Fruit fly (Drosophila melanogaster) whole organism, embryonic: ENCODE data around the gene nudC.

Experiments
- ATbp ChIP-seq: fragments of 200-800 bp; sonication (Bioruptor generic); optimal IDR thresholded peaks from 2 replicates; lab custom pipeline; 2017; ENCODE audit warnings: missing biosample characterization, mild to moderate bottlenecking, missing genetic modification characterization, missing genetic modification reagents
- Aef1 ChIP-seq: fragments of 200-800 bp; sonication (Bioruptor generic); IDR thresholded peaks from 3 replicates; pipeline ENCODE4 v1.3.6; 2022; ENCODE audit warnings: missing biosample characterization, missing genetic modification characterization
- Asciz ChIP-seq: fragments of 200-800 bp; sonication (Bioruptor generic); optimal IDR thresholded peaks from 2 replicates; lab custom pipeline; 2017; ENCODE audit warnings: missing biosample characterization, mild to moderate bottlenecking, missing genetic modification characterization, missing genetic modification reagents
- Atf6 ChIP-seq: fragments of 200-800 bp; sonication (Bioruptor generic); IDR thresholded peaks from 2 replicates; pipeline ENCODE4 v1.3.6; 2022; ENCODE audit warnings: missing biosample characterization, missing genetic modification characterization
- CG10147 ChIP-seq: fragments of 200-800 bp; sonication (Bioruptor generic); optimal IDR thresholded peaks from 2 replicates; lab custom pipeline; 2019; ENCODE audit warnings: missing biosample characterization, mild to moderate bottlenecking, missing genetic modification characterization, moderate library complexity
- CG1024 ChIP-seq: fragments of 200-800 bp; sonication (Bioruptor generic); IDR thresholded peaks from 2 replicates; pipeline ENCODE4 v1.3.6; 2022; ENCODE audit warnings: missing biosample characterization, missing genetic modification characterization
- CG11695 ChIP-seq: fragments of 200-800 bp; sonication (Bioruptor generic); IDR thresholded peaks from 3 replicates; pipeline ENCODE4 v1.3.6; 2022; ENCODE audit warnings: missing biosample characterization, missing genetic modification characterization
- CG12769 ChIP-seq: fragments of 200-800 bp; sonication (Bioruptor generic); optimal IDR thresholded peaks from 2 replicates; lab custom pipeline; 2019; ENCODE audit warnings: missing biosample characterization, mild to moderate bottlenecking, missing genetic modification characterization, moderate library complexity
- CG14050 ChIP-seq: fragments of 200-800 bp; sonication (Bioruptor generic); IDR thresholded peaks from 3 replicates; pipeline ENCODE4 v1.3.6; 2022; ENCODE audit warnings: missing biosample characterization, missing genetic modification characterization
- CG1603 ChIP-seq: fragments of 200-800 bp; sonication (Bioruptor generic); optimal IDR thresholded peaks from 2 replicates; lab custom pipeline; 2019; ENCODE audit warnings: missing biosample characterization, mild to moderate bottlenecking, missing genetic modification characterization, moderate library complexity
- CG16815 ChIP-seq: fragments of 200-800 bp; sonication (Bioruptor generic); optimal IDR thresholded peaks from 3 replicates; lab custom pipeline; 2017; ENCODE audit warnings: missing biosample characterization, mild to moderate bottlenecking, missing genetic modification characterization
- CG17328 ChIP-seq: fragments of 200-800 bp; sonication (Bioruptor generic); IDR thresholded peaks from 2 replicates; pipeline ENCODE4 v1.3.6; 2022; ENCODE audit warnings: missing biosample characterization, missing genetic modification characterization
- CG18619 ChIP-seq: fragments of 200-800 bp; sonication (Bioruptor generic); optimal IDR thresholded peaks from 3 replicates; lab custom pipeline; 2017; ENCODE audit warnings: missing biosample characterization, mild to moderate bottlenecking, missing genetic modification characterization
- CG2120 ChIP-seq: fragments of 200-800 bp; sonication (Bioruptor generic); optimal IDR thresholded peaks from 3 replicates; lab custom pipeline; 2016; ENCODE audit warnings: missing biosample characterization, missing genetic modification characterization
- CG32532 ChIP-seq: fragments of 200-800 bp; sonication (Bioruptor generic); IDR thresholded peaks from 2 replicates; pipeline ENCODE4 v1.3.6; 2022; ENCODE audit warnings: missing biosample characterization, missing genetic modification characterization
- CG3281 ChIP-seq: fragments of 200-800 bp; sonication (Bioruptor generic); optimal IDR thresholded peaks from 3 replicates; lab custom pipeline; 2017; ENCODE audit warnings: missing biosample characterization, mild to moderate bottlenecking, missing genetic modification characterization
- CG34422 ChIP-seq: fragments of 200-800 bp; sonication (Bioruptor generic); IDR thresholded peaks from 3 replicates; pipeline ENCODE4 v1.3.6; 2022; ENCODE audit warnings: missing biosample characterization, missing genetic modification characterization
- CG43689 ChIP-seq: fragments of 200-800 bp; sonication (Bioruptor generic); IDR thresholded peaks from 2 replicates; pipeline ENCODE4 v1.3.6; 2022; ENCODE audit warnings: missing biosample characterization, missing genetic modification characterization
- CG4730 ChIP-seq: fragments of 200-800 bp; sonication (Bioruptor generic); IDR thresholded peaks from 2 replicates; pipeline ENCODE4 v1.3.6; 2022; ENCODE audit warnings: missing biosample characterization, missing genetic modification characterization
- CG6765 ChIP-seq: fragments of 200-800 bp; sonication (Bioruptor generic); optimal IDR thresholded peaks from 3 replicates; lab custom pipeline; 2017; ENCODE audit warnings: missing biosample characterization, mild to moderate bottlenecking, missing genetic modification characterization
- CG9215 ChIP-seq: fragments of 200-800 bp; sonication (Bioruptor generic); IDR thresholded peaks from 2 replicates; pipeline ENCODE4 v1.3.6; 2022; ENCODE audit warnings: missing biosample characterization, missing genetic modification characterization
- CG9932 ChIP-seq: fragments of 200-800 bp; sonication (Bioruptor generic); IDR thresholded peaks from 2 replicates; pipeline ENCODE4 v1.3.6; 2022; ENCODE audit warnings: missing biosample characterization, missing genetic modification characterization
- Camta ChIP-seq: fragments of 200-800 bp; sonication (Bioruptor generic); optimal IDR thresholded peaks from 2 replicates; lab custom pipeline; 2016; ENCODE audit warnings: missing biosample characterization, missing genetic modification characterization
- CoRest ChIP-seq: fragments of 200-800 bp; sonication (Bioruptor generic); optimal IDR thresholded peaks from 3 replicates; lab custom pipeline; 2018; ENCODE audit warnings: missing biosample characterization, mild to moderate bottlenecking, missing genetic modification characterization, moderate library complexity
- Dek ChIP-seq: fragments of 200-800 bp; sonication (Bioruptor generic); optimal IDR thresholded peaks from 3 replicates; lab custom pipeline; 2019; ENCODE audit warnings: missing biosample characterization, mild to moderate bottlenecking, missing genetic modification characterization, moderate library complexity
- ERR ChIP-seq: fragments of 200-800 bp; sonication (Bioruptor generic); optimal IDR thresholded peaks from 2 replicates; lab custom pipeline; 2016; ENCODE audit warnings: missing biosample characterization, missing genetic modification characterization
- Hsf ChIP-seq: fragments of 200-800 bp; sonication (Bioruptor generic); optimal IDR thresholded peaks from 3 replicates; lab custom pipeline; 2016; ENCODE audit warnings: missing biosample characterization, missing genetic modification characterization
- Med ChIP-seq: fragments of 200-800 bp; sonication (Bioruptor generic); peaks from one replicate; lab custom pipeline; 2016; ENCODE audit warnings: missing biosample characterization, missing genetic modification characterization, mild to moderate bottlenecking, inconsistent platforms, moderate library complexity
- Mes4 ChIP-seq: fragments of 200-800 bp; sonication (Bioruptor generic); optimal IDR thresholded peaks from 2 replicates; lab custom pipeline; 2016; ENCODE audit warnings: missing biosample characterization, missing genetic modification characterization
- Rfx ChIP-seq: fragments of 200-800 bp; sonication (Bioruptor generic); IDR thresholded peaks from 2 replicates; pipeline ENCODE4 v1.3.6; 2022; ENCODE audit warnings: missing biosample characterization, missing genetic modification characterization
- Sox100B ChIP-seq: fragments of 200-800 bp; sonication (Bioruptor generic); optimal IDR thresholded peaks from 3 replicates; lab custom pipeline; 2018; ENCODE audit warnings: missing biosample characterization, mild to moderate bottlenecking, missing genetic modification characterization
- croc ChIP-seq: fragments of 200-800 bp; sonication (Bioruptor generic); conservative IDR thresholded peaks from 3 replicates; pipeline ENCODE4 v1.3.6; 2022; ENCODE audit warnings: missing biosample characterization, missing genetic modification characterization
- crol ChIP-seq: fragments of 200-800 bp; sonication (Bioruptor generic); IDR thresholded peaks from 2 replicates; pipeline ENCODE4 v1.3.6; 2022; ENCODE audit warnings: missing biosample characterization, missing genetic modification characterization
- dimm ChIP-seq: fragments of 200-800 bp; sonication (Bioruptor generic); IDR thresholded peaks from 2 replicates; pipeline ENCODE4 v1.3.6; 2022; ENCODE audit warnings: missing biosample characterization, missing genetic modification characterization
- eyg ChIP-seq: fragments of 200-800 bp; sonication (Bioruptor generic); optimal IDR thresholded peaks from 3 replicates; lab custom pipeline; 2016; ENCODE audit warnings: missing biosample characterization, missing genetic modification characterization
- fru ChIP-seq: fragments of >200 bp; optimal IDR thresholded peaks from 2 replicates; lab custom pipeline; 2017
- grau ChIP-seq: fragments of 200-800 bp; optimal IDR thresholded peaks from 3 replicates; lab custom pipeline; 2019; ENCODE audit warnings: missing biosample characterization, mild to moderate bottlenecking, missing genetic modification characterization, moderate library complexity
- hkb ChIP-seq, 2 experiments: fragments of 200-800 bp in 1 of 2; fragments of >200 bp in 1 of 2; sonication (Bioruptor generic) in 1 of 2; IDR thresholded peaks in 1 of 2; optimal IDR thresholded peaks in 1 of 2; 2 replicates each; pipeline versions ENCODE4 v1.3.6 to Lab custom; 2017 to 2022; ENCODE audit warnings: missing biosample characterization in 1 of 2, missing genetic modification characterization in 1 of 2
- jigr1 ChIP-seq: fragments of 200-800 bp; sonication (Bioruptor generic); IDR thresholded peaks from 3 replicates; pipeline ENCODE4 v1.3.6; 2022; ENCODE audit warnings: missing biosample characterization, missing genetic modification characterization
- org-1 ChIP-seq: fragments of 200-800 bp; sonication (Bioruptor generic); optimal IDR thresholded peaks from 2 replicates; lab custom pipeline; 2017; ENCODE audit warnings: missing biosample characterization, missing genetic modification characterization
- pan ChIP-seq, 4 experiments: fragments of >200 bp in 3 of 4; fragments of 200-800 bp in 1 of 4; sonication (Bioruptor generic) in 1 of 4; optimal IDR thresholded peaks in 3 of 4; IDR thresholded peaks in 1 of 4; 2 replicates each; pipeline versions ENCODE4 v1.3.6 to Lab custom; 2017 to 2022; ENCODE audit warnings: missing biosample characterization in 2 of 4, missing genetic modification characterization in 2 of 4, mixed read lengths in 1 of 4
- pb ChIP-seq: fragments of 200-800 bp; sonication (Bioruptor generic); optimal IDR thresholded peaks from 3 replicates; lab custom pipeline; 2016; ENCODE audit warnings: missing biosample characterization, missing genetic modification characterization
- prd ChIP-seq, 3 experiments: fragments of >200 bp in 2 of 3; fragments of 200-800 bp in 1 of 3; sonication (Bioruptor generic) in 1 of 3; optimal IDR thresholded peaks in 2 of 3; IDR thresholded peaks in 1 of 3; 2 replicates in 2 of 3; 3 replicates in 1 of 3; pipeline versions ENCODE4 v1.3.6 to Lab custom; 2017 to 2022; ENCODE audit warnings: missing biosample characterization in 1 of 3, missing genetic modification characterization in 1 of 3
- ro ChIP-seq: fragments of 200-800 bp; sonication (Bioruptor generic); IDR thresholded peaks from 2 replicates; pipeline ENCODE4 v1.3.6; 2022; ENCODE audit warnings: missing biosample characterization, missing genetic modification characterization
- slp2 ChIP-seq: fragments of 200-800 bp; sonication (Bioruptor generic); optimal IDR thresholded peaks from 2 replicates; lab custom pipeline; 2016; ENCODE audit warnings: missing biosample characterization, missing genetic modification characterization
- twi ChIP-seq: fragments of 200-800 bp; optimal IDR thresholded peaks from 2 replicates; lab custom pipeline; 2019; ENCODE audit warnings: missing biosample characterization, mild to moderate bottlenecking, missing genetic modification characterization, moderate library complexity
- zen ChIP-seq: fragments of 200-800 bp; sonication (Bioruptor generic); optimal IDR thresholded peaks from 3 replicates; lab custom pipeline; 2018; ENCODE audit warnings: missing biosample characterization, mild to moderate bottlenecking, missing genetic modification characterization, moderate library complexity

Gene nudC

dm6 chr3L:16805806-16806719, 1.3 kb downstream of the nudC start (continued):
- TF ChIP-seq hkb (optimal IDR thresholded peaks at IDR 0.05; lab: Kevin White, UChicago), result no peak
- peak; percentile 31; the same call in 1 of the 2 replicates for TF ChIP-seq hkb (GFP tag; IDR thresholded peaks at IDR 0.05; lab: Robert Waterston, UW)
- TF ChIP-seq Sox100B (GFP tag; lab: Kevin White, UChicago), result peak; percentile 29
- TF ChIP-seq pb (GFP tag; lab: Kevin White, UChicago), result peak; percentile 1
- TF ChIP-seq CG9215 (GFP tag; lab: Robert Waterston, UW), result 0 out of 2 replicates have a peak, but pooled peaks have one; percentile 6
- no peak for TF ChIP-seq ro (GFP tag; lab: Robert Waterston, UW)
- TF ChIP-seq CG2120, result peak; percentile 83
- no peak for TF ChIP-seq CG6765 (GFP tag; lab: Kevin White, UChicago)
- TF ChIP-seq CG11695 (GFP tag; lab: Robert Waterston, UW), result 0 out of 3 replicates have a peak, but pooled peaks have one; percentile 14
- peak; percentile 70 for TF ChIP-seq Atf6 (GFP tag; lab: Robert Waterston, UW)
- peak; percentile 72 for TF ChIP-seq Med (GFP tag; lab: Kevin White, UChicago)
- peak; percentile 7 for TF ChIP-seq ATbp (GFP tag; lab: Kevin White, UChicago)
- no peak for TF ChIP-seq eyg (GFP tag; lab: Kevin White, UChicago)
- peak; percentile 69 for TF ChIP-seq CG32532 (GFP tag; lab: Robert Waterston, UW)
- TF ChIP-seq ERR (GFP tag; lab: Kevin White, UChicago), result peak; percentile 96
- peak; percentile 93 for TF ChIP-seq crol (GFP tag; lab: Robert Waterston, UW)
- no peak for TF ChIP-seq CG4730 (GFP tag; lab: Robert Waterston, UW)
- no peak for TF ChIP-seq zen (tag; lab: Kevin White, UChicago)
- no peak for TF ChIP-seq CG43689 (GFP tag; lab: Robert Waterston, UW)
- TF ChIP-seq slp2, result peak; percentile 29
- TF ChIP-seq prd (optimal IDR thresholded peaks at IDR 0.05; lab: Kevin White, UChicago), result no peak
- peak; percentile 7; the same call in 1 of the 3 replicates for TF ChIP-seq prd (GFP tag; IDR thresholded peaks at IDR 0.05; lab: Robert Waterston, UW)
- peak; percentile 2 for TF ChIP-seq CG16815 (GFP tag; lab: Kevin White, UChicago)
- no peak for TF ChIP-seq CG18619 (GFP tag; lab: Kevin White, UChicago)
- TF ChIP-seq Aef1 (GFP tag; lab: Robert Waterston, UW), result peak; percentile 25; the same call in 1 of the 3 replicates
- no peak for TF ChIP-seq dimm (GFP tag; lab: Robert Waterston, UW)
- TF ChIP-seq CG14050 (GFP tag; lab: Robert Waterston, UW), result peak; percentile 15; the same call in 2 of the 3 replicates
- TF ChIP-seq org-1, result peak; percentile 4
- TF ChIP-seq CG12769 (tag; lab: Kevin White, UChicago), result peak; percentile 37
- peak; percentile 66 for TF ChIP-seq grau (tag; lab: Kevin White, UChicago)
- peak; percentile 4; the same call in 1 of the 2 replicates for TF ChIP-seq Rfx (GFP tag; lab: Robert Waterston, UW)
- TF ChIP-seq CG10147, result peak; percentile 53
- no peak for TF ChIP-seq jigr1 (GFP tag; lab: Robert Waterston, UW)
- peak; percentile 14 for TF ChIP-seq Mes4 (GFP tag; lab: Kevin White, UChicago)
- TF ChIP-seq CG1024 (GFP tag; lab: Robert Waterston, UW), result no peak
- TF ChIP-seq Camta (GFP tag; lab: Kevin White, UChicago), result peak; percentile 17
- TF ChIP-seq CG1603 (tag; lab: Kevin White, UChicago), result peak; percentile 46
- TF ChIP-seq Asciz (GFP tag; lab: Kevin White, UChicago), result peak; percentile 21
- TF ChIP-seq CG17328 (GFP tag; lab: Robert Waterston, UW), result peak; percentile 42; the same call in 1 of the 2 replicates
- no peak for TF ChIP-seq pan (optimal IDR thresholded peaks at IDR 0.05; lab: Kevin White, UChicago)
- no peak for TF ChIP-seq pan (GFP tag; optimal IDR thresholded peaks at IDR 0.05 in 1 of 2, IDR thresholded peaks at IDR 0.05 in 1 of 2)
- peak; percentile 46 for TF ChIP-seq Dek (tag; lab: Kevin White, UChicago)
- TF ChIP-seq CG9932 (GFP tag; lab: Robert Waterston, UW), result peak; percentile 26; the same call in 1 of the 2 replicates
- TF ChIP-seq Hsf, result peak; percentile 58
- no peak for TF ChIP-seq fru (lab: Kevin White, UChicago)
- TF ChIP-seq twi (tag; lab: Kevin White, UChicago), result no peak
- no peak for TF ChIP-seq croc (GFP tag; lab: Robert Waterston, UW)
- TF ChIP-seq CG3281 (GFP tag; lab: Kevin White, UChicago), result peak; percentile 65
- peak; percentile 29 for TF ChIP-seq CoRest
- TF ChIP-seq CG34422 (GFP tag; lab: Robert Waterston, UW), result 0 out of 3 replicates have a peak, but pooled peaks have one; percentile 18
